Fruit fly (Drosophila melanogaster) whole organism, wandering third instar larva: ENCODE results near the gene Hug.
"Not testable (repeated sequence)": the region's sequence is repeated elsewhere in the genome, so short reads cannot be mapped to it uniquely, and the experiment has no call there.

ENCODE experiments used
- Abd-B ChIP-seq: fragments of >200 bp; optimal IDR thresholded peaks from 2 replicates; lab custom pipeline; 2017; ENCODE audit warnings: missing biosample characterization, missing genetic modification characterization
- ey ChIP-seq: fragments of 200-800 bp; sonication (Bioruptor generic); optimal IDR thresholded peaks from 2 replicates; lab custom pipeline; 2016; ENCODE audit warnings: missing biosample characterization, missing genetic modification characterization

DNA sequence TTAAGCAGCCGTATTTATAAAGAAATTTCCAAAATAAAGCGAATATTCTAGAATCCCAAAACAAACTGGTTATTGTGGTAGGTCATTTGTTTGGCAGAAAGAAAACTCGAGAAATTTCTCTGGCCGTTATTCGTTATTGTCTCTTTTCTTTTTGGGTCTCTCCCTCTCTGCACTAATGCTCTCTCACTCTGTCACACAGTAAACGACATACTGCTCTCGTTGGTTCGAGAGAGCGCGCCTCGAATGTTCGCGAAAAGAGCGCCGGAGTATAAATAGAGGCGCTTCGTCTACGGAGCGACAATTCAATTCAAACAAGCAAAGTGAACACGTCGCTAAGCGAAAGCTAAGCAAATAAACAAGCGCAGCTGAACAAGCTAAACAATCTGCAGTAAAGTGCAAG, 23.8 kb upstream of the Hug start, which contains the start of gene Hsp70Bbb:
- not testable (repeated sequence) for TF ChIP-seq Abd-B, ey (GFP tag; lab: Kevin White, UChicago)
